Worm (Caenorhabditis elegans) whole organism, L4 larva: ENCODE measurements around the gene cln-3.3.

Experiments
- F10B5.3 ChIP-seq: sonication (generic microtip); optimal IDR thresholded peaks from 2 replicates; lab custom pipeline; 2016; ENCODE audit warnings: mild to moderate bottlenecking, missing genetic modification characterization, missing compliant biosample characterization
- F26F4.8 ChIP-seq: fragments of 200-800 bp; sonication (Bioruptor generic); conservative IDR thresholded peaks from 2 replicates; pipeline ENCODE4 v1.3.6; 2022; ENCODE audit warnings: missing genetic modification characterization, missing compliant biosample characterization
- F37D6.2 ChIP-seq: sonication (generic microtip); optimal IDR thresholded peaks from 2 replicates; lab custom pipeline; 2016; ENCODE audit warnings: mild to moderate bottlenecking, missing genetic modification characterization, missing compliant biosample characterization
- F44E2.7 ChIP-seq: fragments of 200-800 bp; sonication (Bioruptor generic); IDR thresholded peaks from 2 replicates; pipeline ENCODE4 v2.1.2; 2022; ENCODE audit warnings: missing genetic modification characterization, missing compliant biosample characterization
- T20F7.1 ChIP-seq: fragments of 200-800 bp; sonication (Bioruptor generic); optimal IDR thresholded peaks from 2 replicates; lab custom pipeline; 2018; ENCODE audit warnings: mild to moderate bottlenecking, missing genetic modification characterization, missing compliant biosample characterization
- Y105C5A.15 ChIP-seq: fragments of 200-800 bp; sonication (Bioruptor generic); IDR thresholded peaks from 2 replicates; pipeline ENCODE4 v1.3.6; 2022; ENCODE audit warnings: missing genetic modification characterization, missing compliant biosample characterization
- ZK546.5 ChIP-seq, 2 experiments: sonication (generic microtip); optimal IDR thresholded peaks; 2 replicates each; lab custom pipeline; 2017; ENCODE audit warnings: missing biosample characterization in 2 of 2, missing genetic modification characterization in 2 of 2
- aha-1 ChIP-seq: fragments of 150-350 bp; peaks from one replicate; lab custom pipeline; 2014; ENCODE audit warnings: missing biosample characterization, missing genetic modification characterization
- arid-1 ChIP-seq: fragments of 200-800 bp; sonication (Bioruptor generic); conservative IDR thresholded peaks from 2 replicates; pipeline ENCODE4 v1.3.6; 2022; ENCODE audit warnings: missing genetic modification reagents, missing genetic modification characterization, missing compliant biosample characterization
- ceh-28 ChIP-seq: fragments of 150-350 bp; optimal IDR thresholded peaks from 2 replicates; lab custom pipeline; 2014; ENCODE audit warnings: missing biosample characterization, missing genetic modification reagents, missing genetic modification characterization
- ceh-32 ChIP-seq: sonication (generic microtip); optimal IDR thresholded peaks from 2 replicates; lab custom pipeline; 2016; ENCODE audit warnings: mild to moderate bottlenecking, missing genetic modification characterization, missing compliant biosample characterization; ENCODE audit not compliant: poor library complexity
- cey-2 ChIP-seq: sonication (generic microtip); optimal IDR thresholded peaks from 3 replicates; lab custom pipeline; 2017; ENCODE audit warnings: missing genetic modification characterization, mild to moderate bottlenecking, missing compliant biosample characterization, antibody characterized with exemption, borderline replicate concordance; ENCODE audit not compliant: insufficient read depth
- daf-16 ChIP-seq, 3 experiments: sonication (generic microtip); optimal IDR thresholded peaks; 2 replicates each; lab custom pipeline; 2016 to 2017; ENCODE audit warnings: missing genetic modification characterization in 3 of 3, missing genetic modification reagents in 3 of 3, mild to moderate bottlenecking in 2 of 3, missing compliant biosample characterization in 2 of 3, missing biosample characterization in 1 of 3, moderate library complexity in 1 of 3
- dmd-6 ChIP-seq: fragments of 200-800 bp; sonication (Bioruptor generic); IDR thresholded peaks from 2 replicates; pipeline ENCODE4 v1.3.6; 2022; ENCODE audit warnings: missing genetic modification reagents, missing genetic modification characterization, missing compliant biosample characterization
- dve-1 ChIP-seq: sonication (generic microtip); optimal IDR thresholded peaks from 2 replicates; lab custom pipeline; 2017; ENCODE audit warnings: antibody characterized with exemption, mild to moderate bottlenecking, missing genetic modification characterization, missing compliant biosample characterization; ENCODE audit not compliant: insufficient read depth
- egl-27 ChIP-seq: sonication (generic microtip); optimal IDR thresholded peaks from 3 replicates; lab custom pipeline; 2017; ENCODE audit warnings: missing biosample characterization, missing genetic modification reagents, missing genetic modification characterization
- fkh-10 ChIP-seq: fragments of 150-350 bp; optimal IDR thresholded peaks from 2 replicates; lab custom pipeline; 2014; ENCODE audit warnings: missing biosample characterization, missing genetic modification reagents, missing genetic modification characterization
- hif-1 ChIP-seq, 2 experiments: sonication (generic microtip); optimal IDR thresholded peaks; 2 replicates each; lab custom pipeline; 2016 to 2017; ENCODE audit warnings: missing compliant biosample characterization in 2 of 2, missing genetic modification characterization in 2 of 2, missing genetic modification reagents in 2 of 2, missing genotype in 2 of 2, mild to moderate bottlenecking in 1 of 2
- hlh-11 ChIP-seq: fragments of 200-800 bp; sonication (Bioruptor generic); optimal IDR thresholded peaks from 2 replicates; lab custom pipeline; 2018; ENCODE audit warnings: mild to moderate bottlenecking, missing genetic modification characterization, missing compliant biosample characterization
- hlh-30 ChIP-seq: sonication (generic microtip); optimal IDR thresholded peaks from 2 replicates; lab custom pipeline; 2017; ENCODE audit warnings: antibody characterized with exemption, mild to moderate bottlenecking, missing genetic modification characterization, missing compliant biosample characterization; ENCODE audit not compliant: insufficient read depth
- hmg-1.1 ChIP-seq: fragments of 200-800 bp; sonication (Bioruptor generic); IDR thresholded peaks from 2 replicates; pipeline ENCODE4 v1.3.6; 2022; ENCODE audit warnings: missing genetic modification reagents, missing genetic modification characterization, missing compliant biosample characterization
- lin-15B ChIP-seq: fragments of 150-350 bp; sonication (generic microtip); optimal IDR thresholded peaks from 3 replicates; lab custom pipeline; 2014; ENCODE audit warnings: missing biosample characterization, missing genetic modification characterization
- lin-38 ChIP-seq: fragments of 200-800 bp; sonication (Bioruptor generic); IDR thresholded peaks from 2 replicates; pipeline ENCODE4 v1.3.6; 2022; ENCODE audit warnings: missing genetic modification reagents, missing genetic modification characterization, missing compliant biosample characterization
- lsy-2 ChIP-seq, 2 experiments: fragments of 150-350 bp in 1 of 2; sonication (generic microtip) in 1 of 2; optimal IDR thresholded peaks; 2 replicates each; lab custom pipeline; 2014 to 2017; ENCODE audit warnings: missing biosample characterization in 2 of 2, missing genetic modification characterization in 2 of 2
- madf-9 ChIP-seq: fragments of 200-800 bp; sonication (Bioruptor generic); conservative IDR thresholded peaks from 2 replicates; pipeline ENCODE4 v1.3.6; 2022; ENCODE audit warnings: missing genetic modification reagents, missing genetic modification characterization, missing compliant biosample characterization
- mdl-1 ChIP-seq, 2 experiments: fragments of 150-350 bp in 1 of 2; sonication (generic microtip) in 1 of 2; optimal IDR thresholded peaks; 2 replicates each; lab custom pipeline; 2014 to 2017; ENCODE audit warnings: missing biosample characterization in 2 of 2, missing genetic modification characterization in 2 of 2
- mdt-29 ChIP-seq: fragments of 200-800 bp; sonication (Bioruptor generic); IDR thresholded peaks from 2 replicates; pipeline ENCODE4 v1.3.6; 2022; ENCODE audit warnings: missing genetic modification reagents, missing genetic modification characterization, missing compliant biosample characterization
- mes-2 ChIP-seq: sonication (generic microtip); optimal IDR thresholded peaks from 2 replicates; lab custom pipeline; 2016; ENCODE audit warnings: missing genotype, mild to moderate bottlenecking, missing genetic modification characterization, missing compliant biosample characterization; ENCODE audit not compliant: poor library complexity, severe bottlenecking
- mxl-3 ChIP-seq: fragments of 200-800 bp; sonication (Bioruptor generic); optimal IDR thresholded peaks from 2 replicates; lab custom pipeline; 2018; ENCODE audit warnings: mild to moderate bottlenecking, missing genetic modification characterization, missing compliant biosample characterization
- nhr-10 ChIP-seq: fragments of 150-350 bp; optimal IDR thresholded peaks from 2 replicates; lab custom pipeline; 2014; ENCODE audit warnings: missing biosample characterization, missing genetic modification characterization
- nhr-111 ChIP-seq: fragments of 200-800 bp; sonication (Bioruptor generic); optimal IDR thresholded peaks from 2 replicates; lab custom pipeline; 2018; ENCODE audit warnings: mild to moderate bottlenecking, missing genetic modification characterization, missing compliant biosample characterization
- nhr-28 ChIP-seq: fragments of 150-350 bp; optimal IDR thresholded peaks from 2 replicates; lab custom pipeline; 2014; ENCODE audit warnings: missing biosample characterization, missing genetic modification characterization
- nhr-6 ChIP-seq: fragments of 150-350 bp; optimal IDR thresholded peaks from 2 replicates; lab custom pipeline; 2014; ENCODE audit warnings: missing biosample characterization, missing genetic modification characterization
- nhr-76 ChIP-seq: fragments of 150-350 bp; optimal IDR thresholded peaks from 2 replicates; lab custom pipeline; 2014; ENCODE audit warnings: missing biosample characterization, missing genetic modification characterization
- nhr-77 ChIP-seq: fragments of 150-350 bp; optimal IDR thresholded peaks from 2 replicates; lab custom pipeline; 2014; ENCODE audit warnings: missing biosample characterization, missing genetic modification characterization
- php-3 ChIP-seq: fragments of 200-800 bp; sonication (Bioruptor generic); IDR thresholded peaks from 2 replicates; pipeline ENCODE4 v1.3.6; 2022; ENCODE audit warnings: missing genetic modification reagents, missing genetic modification characterization, missing compliant biosample characterization
- rbr-2 ChIP-seq: sonication (generic microtip); optimal IDR thresholded peaks from 2 replicates; lab custom pipeline; 2016; ENCODE audit warnings: missing genotype, missing genetic modification characterization, missing compliant biosample characterization
- saeg-2 ChIP-seq: fragments of 200-800 bp; sonication (Bioruptor generic); IDR thresholded peaks from 2 replicates; pipeline ENCODE4 v1.3.6; 2022; ENCODE audit warnings: missing genetic modification reagents, missing genetic modification characterization, missing compliant biosample characterization
- set-16 ChIP-seq: fragments of 200-800 bp; sonication (Bioruptor generic); IDR thresholded peaks from 2 replicates; pipeline ENCODE4 v1.3.6; 2022; ENCODE audit warnings: missing genetic modification reagents, missing genetic modification characterization, missing compliant biosample characterization
- snpc-1.2 ChIP-seq: fragments of 200-800 bp; sonication (Bioruptor generic); IDR thresholded peaks from 2 replicates; pipeline ENCODE4 v1.3.6; 2022; ENCODE audit warnings: missing genetic modification reagents, missing genetic modification characterization, missing compliant biosample characterization
- snpc-4 ChIP-seq: fragments of 150-350 bp; optimal IDR thresholded peaks from 2 replicates; lab custom pipeline; 2014; ENCODE audit warnings: missing biosample characterization, missing genetic modification characterization
- spr-3 ChIP-seq: fragments of 200-800 bp; sonication (Bioruptor generic); optimal IDR thresholded peaks from 2 replicates; lab custom pipeline; 2018; ENCODE audit warnings: mild to moderate bottlenecking, missing genetic modification characterization, missing compliant biosample characterization
- tag-97 ChIP-seq: fragments of 200-800 bp; sonication (Bioruptor generic); IDR thresholded peaks from 2 replicates; pipeline ENCODE4 v1.3.6; 2022; ENCODE audit warnings: missing genetic modification characterization, missing compliant biosample characterization
- tra-1 ChIP-seq: fragments of 200-800 bp; sonication (Bioruptor generic); IDR thresholded peaks from 2 replicates; pipeline ENCODE4 v1.3.6; 2022; ENCODE audit warnings: missing genetic modification reagents, missing genetic modification characterization, missing compliant biosample characterization
- unc-130 ChIP-seq: sonication (generic microtip); optimal IDR thresholded peaks from 2 replicates; lab custom pipeline; 2016; ENCODE audit warnings: missing genetic modification reagents, missing genetic modification characterization, missing compliant biosample characterization
- vab-7 ChIP-seq: fragments of 200-800 bp; sonication (Bioruptor generic); IDR thresholded peaks from 2 replicates; pipeline ENCODE4 v1.3.6; 2022; ENCODE audit warnings: missing genetic modification reagents, missing genetic modification characterization, missing compliant biosample characterization
- zip-2 ChIP-seq: fragments of 150-350 bp; optimal IDR thresholded peaks from 2 replicates; lab custom pipeline; 2014; ENCODE audit warnings: missing biosample characterization, missing genetic modification characterization

The cln-3.3 gene

DNA sequence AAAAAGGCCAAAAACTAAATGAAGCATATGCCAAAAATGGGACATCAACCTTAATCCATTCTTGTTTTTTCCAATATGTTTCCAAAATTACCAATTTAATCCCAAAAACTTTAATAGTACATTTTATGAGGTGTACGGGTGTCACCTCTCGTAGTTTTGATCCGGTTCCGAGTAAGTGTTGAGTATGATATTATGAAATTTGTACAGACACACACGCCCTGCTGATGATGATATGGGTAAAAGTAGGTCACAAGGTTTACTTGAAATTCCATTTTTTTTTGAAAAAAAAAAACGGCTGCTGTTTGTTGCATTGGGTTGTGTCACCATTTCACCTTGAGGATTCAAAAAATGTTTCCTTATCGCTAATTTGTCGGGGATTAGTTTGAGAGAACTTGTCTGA is 24.9 kb upstream of the cln-3.3 start:
- TF ChIP-seq lsy-2 (tag; optimal IDR thresholded peaks at IDR 0.05; lab: Kevin White, UChicago), result no peak
- TF ChIP-seq fkh-10 (GFP tag; lab: Kevin White, UChicago), result no peak
- peak; percentile 57 for TF ChIP-seq hlh-30 (tag; lab: Kevin White, UChicago)
- no peak for TF ChIP-seq mes-2
- no peak for TF ChIP-seq F26F4.8 (GFP tag; lab: Robert Waterston, UW)
- no peak for TF ChIP-seq nhr-77 (tag; lab: Kevin White, UChicago)
- TF ChIP-seq nhr-10 (tag; lab: Kevin White, UChicago), result no peak
- 0 out of 2 replicates have a peak, but pooled peaks have one; percentile 5 for TF ChIP-seq tra-1 (GFP tag; lab: Robert Waterston, UW)
- TF ChIP-seq nhr-28 (tag; lab: Kevin White, UChicago), result peak; percentile 7
- no peak for TF ChIP-seq set-16 (GFP tag; lab: Robert Waterston, UW)
- TF ChIP-seq tag-97, result no peak
- no peak for TF ChIP-seq ceh-28
- TF ChIP-seq snpc-1.2, result no peak
- TF ChIP-seq nhr-6 (tag; lab: Kevin White, UChicago), result no peak
- TF ChIP-seq F37D6.2 (tag; lab: Kevin White, UChicago), result no peak
- no peak for TF ChIP-seq nhr-76 (tag; lab: Kevin White, UChicago)
- TF ChIP-seq arid-1, result no peak
- no peak for TF ChIP-seq Y105C5A.15 (GFP tag; lab: Robert Waterston, UW)
- peak; percentile 34 for TF ChIP-seq dmd-6 (GFP tag; lab: Robert Waterston, UW)
- no peak for TF ChIP-seq T20F7.1 (GFP tag; lab: Kevin White, UChicago)
- TF ChIP-seq nhr-111 (GFP tag; lab: Kevin White, UChicago), result no peak
- TF ChIP-seq dve-1 (tag; lab: Kevin White, UChicago), result peak; percentile 11
- TF ChIP-seq php-3 (GFP tag; lab: Robert Waterston, UW), result no peak
- TF ChIP-seq, all 104 proteins: peak for 5

DNA sequence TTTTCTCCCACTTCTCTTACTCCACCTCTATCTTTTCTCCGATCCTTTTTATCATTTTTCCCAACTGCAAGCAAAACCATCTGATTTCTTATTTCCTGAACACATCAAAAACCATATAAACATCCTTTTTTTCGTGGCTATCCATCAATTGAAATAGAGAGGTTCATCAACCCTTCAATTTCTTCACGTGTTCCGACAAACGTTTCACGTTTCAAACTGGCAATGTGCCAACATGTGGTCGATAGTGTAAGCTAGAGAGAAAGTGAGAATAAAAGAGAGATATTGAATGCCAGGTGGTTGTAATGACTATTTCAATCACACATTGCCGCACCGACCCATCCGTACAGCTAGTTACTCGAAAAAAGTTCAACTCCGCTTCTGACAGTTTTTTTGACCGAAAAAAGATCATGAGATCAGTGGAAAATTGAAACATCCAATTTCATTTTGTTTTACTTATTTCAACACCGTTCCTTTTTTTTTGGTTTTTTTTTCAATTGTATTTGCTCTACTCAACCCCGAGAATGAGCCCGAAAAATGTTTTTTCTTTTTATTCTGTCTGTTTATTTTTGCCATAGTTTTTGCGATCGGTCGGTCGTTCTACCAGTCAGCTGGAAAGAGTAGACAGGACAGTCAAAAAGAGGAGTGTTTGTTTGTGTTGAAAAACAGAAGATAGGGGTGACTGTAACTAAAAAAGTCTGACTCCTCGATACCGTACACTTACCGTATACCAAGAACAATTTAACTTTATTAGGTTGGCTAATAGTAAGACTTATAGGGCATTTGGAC is 24.1 kb upstream of the cln-3.3 start:
- TF ChIP-seq mxl-3 (GFP tag; lab: Kevin White, UChicago) (peak; percentile 82), vab-7 (GFP tag; lab: Robert Waterston, UW) (no peak), cey-2 (tag; lab: Kevin White, UChicago) (no peak), hif-1 (tag; optimal IDR thresholded peaks at IDR 0.05; lab: Kevin White, UChicago) (no peak), hmg-1.1 (GFP tag; lab: Robert Waterston, UW) (no peak), lin-38 (GFP tag; lab: Robert Waterston, UW) (no peak), php-3 (GFP tag; lab: Robert Waterston, UW) (no peak), nhr-77 (tag; lab: Kevin White, UChicago) (no peak), tag-97 (no peak), daf-16 (GFP tag; optimal IDR thresholded peaks at IDR 0.05; lab: Kevin White, UChicago) (no peak), daf-16 (tag; optimal IDR thresholded peaks at IDR 0.05; lab: Kevin White, UChicago) (peak; percentile 41), spr-3 (GFP tag; lab: Kevin White, UChicago) (no peak), lin-15B (no peak), ceh-32 (tag; lab: Kevin White, UChicago) (no peak), madf-9 (no peak), F44E2.7 (GFP tag; lab: Robert Waterston, UW) (no peak), snpc-4 (no peak), fkh-10 (GFP tag; lab: Kevin White, UChicago) (no peak), egl-27 (no peak), unc-130 (GFP tag; lab: Kevin White, UChicago) (no peak), hlh-11 (tag; lab: Kevin White, UChicago) (peak; percentile 79), mdl-1 (tag; optimal IDR thresholded peaks at IDR 0.05; lab: Kevin White, UChicago) (peak; percentile 21 to 65), aha-1 (tag; lab: Kevin White, UChicago) (peak; percentile 56), nhr-111 (GFP tag; lab: Kevin White, UChicago) (no peak), mdt-29 (no peak), F10B5.3 (tag; lab: Kevin White, UChicago) (no peak), ZK546.5 (tag; optimal IDR thresholded peaks at IDR 0.05; lab: Kevin White, UChicago) (no peak), arid-1 (no peak), nhr-28 (tag; lab: Kevin White, UChicago) (peak; percentile 26), zip-2 (no peak), saeg-2 (GFP tag; lab: Robert Waterston, UW) (no peak), rbr-2 (no peak), T20F7.1 (GFP tag; lab: Kevin White, UChicago) (no peak)
